Worm (Caenorhabditis elegans) whole organism, L1 larva: ENCODE results near the gene smc-6.

Experiments
- C04F5.9 ChIP-seq: sonication (generic microtip); optimal IDR thresholded peaks from 2 replicates; lab custom pipeline; 2016; ENCODE audit warnings: missing genetic modification characterization, missing compliant biosample characterization
- C34B4.2 ChIP-seq: sonication (generic microtip); optimal IDR thresholded peaks from 2 replicates; lab custom pipeline; 2017; ENCODE audit warnings: mild to moderate bottlenecking, missing genetic modification characterization, missing compliant biosample characterization
- aly-2 ChIP-seq: fragments of 150-350 bp; optimal IDR thresholded peaks from 2 replicates; lab custom pipeline; 2014; ENCODE audit warnings: missing biosample characterization, missing genetic modification characterization
- efl-1 ChIP-seq, 4 experiments: fragments of 150-350 bp; optimal IDR thresholded peaks in 3 of 4; peaks in 1 of 4; 1 replicate in 1 of 4; 2 replicates in 3 of 4; lab custom pipeline; 2014; ENCODE audit warnings: missing biosample characterization in 2 of 4, missing genetic modification characterization in 2 of 4, missing genetic modification reagents in 2 of 4
- elt-2 ChIP-seq: sonication (generic microtip); optimal IDR thresholded peaks from 2 replicates; lab custom pipeline; 2016; ENCODE audit warnings: missing genetic modification characterization, mild to moderate bottlenecking, inconsistent platforms, missing compliant biosample characterization, missing genetic modification reagents
- fkh-8 ChIP-seq: sonication (generic microtip); optimal IDR thresholded peaks from 2 replicates; lab custom pipeline; 2016; ENCODE audit warnings: mild to moderate bottlenecking, missing genetic modification characterization, missing compliant biosample characterization
- grh-1 ChIP-seq: fragments of 200-800 bp; sonication (Bioruptor generic); IDR thresholded peaks from 2 replicates; pipeline ENCODE4 v1.3.6; 2022; ENCODE audit warnings: missing genetic modification reagents, missing genetic modification characterization, missing compliant biosample characterization
- isw-1 ChIP-seq: fragments of 200-800 bp; sonication (Bioruptor generic); IDR thresholded peaks from 2 replicates; pipeline ENCODE4 v1.3.6; 2022; ENCODE audit warnings: missing genetic modification characterization, missing compliant biosample characterization
- jun-1 ChIP-seq: fragments of 150-350 bp; optimal IDR thresholded peaks from 2 replicates; lab custom pipeline; 2014; ENCODE audit warnings: missing biosample characterization, missing genetic modification reagents, missing genetic modification characterization
- lin-14 ChIP-seq: fragments of 200-800 bp; sonication (Bioruptor generic); optimal IDR thresholded peaks from 2 replicates; lab custom pipeline; 2018; ENCODE audit warnings: mild to moderate bottlenecking, missing genetic modification characterization, moderate library complexity, missing compliant biosample characterization
- lin-15B ChIP-seq: fragments of 150-350 bp; sonication (generic microtip); optimal IDR thresholded peaks from 3 replicates; lab custom pipeline; 2014; ENCODE audit warnings: missing biosample characterization, missing genetic modification characterization
- lin-35 ChIP-seq, 2 experiments: fragments of 150-350 bp; optimal IDR thresholded peaks; 2 replicates each; lab custom pipeline; 2014; ENCODE audit warnings: missing biosample characterization in 2 of 2, missing genetic modification characterization in 2 of 2, missing genetic modification reagents in 2 of 2
- lir-3 ChIP-seq: sonication (generic microtip); optimal IDR thresholded peaks from 2 replicates; lab custom pipeline; 2016; ENCODE audit warnings: mild to moderate bottlenecking, missing genetic modification characterization, moderate library complexity, missing compliant biosample characterization; ENCODE audit not compliant: poor library complexity
- lsy-2 ChIP-seq, 2 experiments: fragments of 150-350 bp; optimal IDR thresholded peaks; 2 replicates each; lab custom pipeline; 2014; ENCODE audit warnings: missing biosample characterization in 2 of 2, missing genetic modification characterization in 2 of 2
- nhr-12 ChIP-seq: sonication (generic microtip); optimal IDR thresholded peaks from 2 replicates; lab custom pipeline; 2017; ENCODE audit warnings: missing biosample characterization, missing genetic modification characterization
- nhr-19 ChIP-seq: fragments of 200-800 bp; sonication (Bioruptor generic); conservative IDR thresholded peaks from 2 replicates; pipeline ENCODE4 v1.3.6; 2022; ENCODE audit warnings: missing genetic modification characterization, missing compliant biosample characterization
- nhr-237 ChIP-seq: fragments of 150-350 bp; optimal IDR thresholded peaks from 2 replicates; lab custom pipeline; 2014; ENCODE audit warnings: missing biosample characterization, missing genetic modification characterization
- nhr-28 ChIP-seq: fragments of 150-350 bp; optimal IDR thresholded peaks from 2 replicates; lab custom pipeline; 2014; ENCODE audit warnings: missing biosample characterization, missing genetic modification characterization
- nhr-77 ChIP-seq: fragments of 150-350 bp; optimal IDR thresholded peaks from 2 replicates; lab custom pipeline; 2014; ENCODE audit warnings: missing biosample characterization, missing genetic modification characterization
- nhr-84 ChIP-seq: sonication (generic microtip); optimal IDR thresholded peaks from 2 replicates; lab custom pipeline; 2017; ENCODE audit warnings: missing biosample characterization, missing genetic modification characterization
- nhr-85 ChIP-seq: sonication (generic microtip); peaks from one replicate; lab custom pipeline; 2016; ENCODE audit warnings: missing genetic modification characterization, inconsistent platforms, missing compliant biosample characterization
- nhr-90 ChIP-seq: sonication (generic microtip); optimal IDR thresholded peaks from 2 replicates; lab custom pipeline; 2016; ENCODE audit warnings: mild to moderate bottlenecking, missing genetic modification characterization, missing compliant biosample characterization; ENCODE audit not compliant: poor library complexity
- pag-3 ChIP-seq: sonication (generic microtip); optimal IDR thresholded peaks from 2 replicates; lab custom pipeline; 2017; ENCODE audit warnings: missing genetic modification characterization, mild to moderate bottlenecking, missing compliant biosample characterization, antibody characterized with exemption, borderline replicate concordance; ENCODE audit not compliant: insufficient read depth
- pax-3 ChIP-seq: fragments of 200-800 bp; sonication (Bioruptor generic); optimal IDR thresholded peaks from 2 replicates; lab custom pipeline; 2018; ENCODE audit warnings: mild to moderate bottlenecking, missing genetic modification characterization, moderate library complexity, missing compliant biosample characterization
- pqm-1 ChIP-seq: sonication (generic microtip); optimal IDR thresholded peaks from 3 replicates; lab custom pipeline; 2017; ENCODE audit warnings: missing biosample characterization, missing genetic modification characterization
- rnt-1 ChIP-seq: sonication (generic microtip); optimal IDR thresholded peaks from 2 replicates; lab custom pipeline; 2016; ENCODE audit warnings: mild to moderate bottlenecking, missing genetic modification characterization, moderate library complexity, missing compliant biosample characterization
- snu-23 ChIP-seq: sonication (generic microtip); optimal IDR thresholded peaks from 2 replicates; lab custom pipeline; 2016; ENCODE audit warnings: missing genetic modification characterization, missing compliant biosample characterization
- sox-4 ChIP-seq: sonication (generic microtip); optimal IDR thresholded peaks from 2 replicates; lab custom pipeline; 2016; ENCODE audit warnings: missing genetic modification characterization, missing compliant biosample characterization
- sup-37 ChIP-seq: fragments of 200-800 bp; sonication (Bioruptor generic); optimal IDR thresholded peaks from 2 replicates; lab custom pipeline; 2018; ENCODE audit warnings: mild to moderate bottlenecking, missing genetic modification characterization, missing compliant biosample characterization
- unc-130 ChIP-seq: fragments of 150-350 bp; optimal IDR thresholded peaks from 2 replicates; lab custom pipeline; 2017; ENCODE audit warnings: missing biosample characterization, missing genetic modification characterization, inconsistent platforms
- unc-30 ChIP-seq: sonication (generic microtip); optimal IDR thresholded peaks from 2 replicates; lab custom pipeline; 2017; ENCODE audit warnings: missing biosample characterization, missing genetic modification characterization
- xbp-1 ChIP-seq: sonication (generic microtip); optimal IDR thresholded peaks from 2 replicates; lab custom pipeline; 2016; ENCODE audit warnings: missing genetic modification characterization, missing compliant biosample characterization
- zip-4 ChIP-seq: fragments of 200-800 bp; sonication (Bioruptor generic); optimal IDR thresholded peaks from 2 replicates; lab custom pipeline; 2018; ENCODE audit warnings: mild to moderate bottlenecking, missing genetic modification characterization, moderate library complexity, missing compliant biosample characterization
- ztf-11 ChIP-seq, 2 experiments: sonication (generic microtip); optimal IDR thresholded peaks; 2 replicates each; lab custom pipeline; 2016 to 2017; ENCODE audit warnings: missing genetic modification characterization in 2 of 2, missing biosample characterization in 1 of 2, missing compliant biosample characterization in 1 of 2
- ztf-4 ChIP-seq: fragments of 150-350 bp; optimal IDR thresholded peaks from 2 replicates; lab custom pipeline; 2014; ENCODE audit warnings: missing biosample characterization, missing genetic modification characterization

The smc-6 gene

DNA sequence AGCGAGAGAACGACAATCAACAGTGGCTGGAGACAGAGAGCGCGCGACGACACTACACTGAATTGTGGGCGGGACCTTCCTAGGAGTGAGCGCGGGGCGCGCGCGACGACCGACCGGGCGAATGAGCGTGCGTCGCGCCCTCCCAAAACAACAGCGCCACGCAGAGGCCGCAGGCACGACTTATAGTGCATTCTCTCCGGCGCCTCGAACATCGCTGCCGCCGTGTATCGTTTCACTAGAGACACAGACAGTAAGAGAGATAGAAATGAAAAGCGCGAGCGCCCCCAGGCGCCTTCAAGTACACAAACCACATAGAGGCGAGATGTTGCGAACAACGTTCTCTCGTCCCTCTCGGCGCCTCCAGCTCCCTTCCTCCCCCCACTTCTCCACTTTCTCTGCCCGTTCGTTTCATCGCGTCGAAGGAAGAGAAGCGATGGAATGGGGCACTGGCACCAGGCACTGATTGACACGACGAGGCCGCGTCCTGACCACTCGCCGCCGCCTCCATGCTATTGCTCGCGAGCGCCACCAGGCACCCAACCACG lies 41.5 kb downstream of the smc-6 start (continued):
- no peak for TF ChIP-seq sox-4 (tag; lab: Kevin White, UChicago)
- no peak for TF ChIP-seq zip-4 (GFP tag; lab: Kevin White, UChicago)

DNA sequence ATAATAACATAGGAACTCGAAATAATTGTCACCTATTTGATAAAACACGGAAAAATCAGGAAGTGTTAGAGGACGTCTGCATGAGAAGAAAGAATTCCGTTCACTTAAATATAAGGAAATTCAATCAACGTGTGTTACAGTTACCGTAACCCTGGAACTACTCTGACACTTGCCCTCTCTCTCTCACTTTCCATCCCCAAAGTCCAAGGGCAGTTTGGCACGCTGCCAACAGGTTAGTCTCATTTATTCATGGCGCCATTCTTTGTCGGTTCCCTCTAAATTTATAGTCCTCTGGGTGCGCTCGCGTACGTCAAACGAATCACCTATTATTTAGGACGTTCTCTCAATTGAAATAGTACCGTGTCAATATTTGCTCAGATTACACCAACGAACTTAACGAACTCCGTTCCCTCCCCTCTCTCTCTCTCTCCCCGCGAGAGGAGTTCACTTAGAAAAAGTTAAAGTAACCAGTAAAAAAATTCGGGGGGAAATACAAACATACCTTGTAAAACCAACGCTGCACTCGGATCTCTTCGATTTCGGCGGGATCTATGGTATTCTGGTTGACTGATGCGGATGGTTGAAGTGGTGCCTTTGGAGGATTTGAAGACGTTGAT lies 42.2 kb downstream of the smc-6 start:
- TF ChIP-seq lin-15B (tag; lab: Kevin White, UChicago) (no peak), rnt-1 (tag; lab: Kevin White, UChicago) (no peak), nhr-85 (peak; percentile 67), nhr-237 (tag; lab: Kevin White, UChicago) (no peak), lsy-2 (tag; optimal IDR thresholded peaks at IDR 0.05; lab: Kevin White, UChicago) (peak in 1 of 2 experiments; percentile 33), snu-23 (GFP tag; lab: Kevin White, UChicago) (no peak), efl-1 (optimal IDR thresholded peaks at IDR 0.05; lab: Kevin White, UChicago) (no peak), efl-1 (GFP tag; optimal IDR thresholded peaks at IDR 0.05 in 1 of 2; lab: Kevin White, UChicago) (peak in 1 of 2 experiments; percentile 73), nhr-28 (tag; lab: Kevin White, UChicago) (no peak), grh-1 (GFP tag; lab: Robert Waterston, UW) (no peak)

ce11 chrII:11621576-11621975 lies 43.1 kb downstream of the smc-6 start:
- no peak for TF ChIP-seq zip-4 (GFP tag; lab: Kevin White, UChicago)
- TF ChIP-seq nhr-84: no peak
- no peak for TF ChIP-seq jun-1 (tag; lab: Kevin White, UChicago)
- TF ChIP-seq lin-14 (GFP tag; lab: Kevin White, UChicago): peak; percentile 59
- TF ChIP-seq ztf-4 (tag; lab: Kevin White, UChicago): no peak
- TF ChIP-seq sox-4 (tag; lab: Kevin White, UChicago): no peak
- peak; percentile 11 for TF ChIP-seq aly-2 (tag; lab: Kevin White, UChicago)
- TF ChIP-seq nhr-77 (tag; lab: Kevin White, UChicago): no peak
- no peak for TF ChIP-seq lin-35 (GFP tag; optimal IDR thresholded peaks at IDR 0.05; lab: Kevin White, UChicago)
- no peak for TF ChIP-seq nhr-12
- no peak for TF ChIP-seq rnt-1 (tag; lab: Kevin White, UChicago)
- TF ChIP-seq fkh-8: no peak
- TF ChIP-seq xbp-1 (tag; lab: Kevin White, UChicago): no peak
- no peak for TF ChIP-seq isw-1 (GFP tag; lab: Robert Waterston, UW)
- TF ChIP-seq nhr-90 (tag; lab: Kevin White, UChicago): no peak

- TF ChIP-seq pax-3 (tag; lab: Kevin White, UChicago) (no peak), ztf-11 (tag; optimal IDR thresholded peaks at IDR 0.05; lab: Kevin White, UChicago) (no peak), zip-4 (GFP tag; lab: Kevin White, UChicago) (no peak), pqm-1 (tag; lab: Kevin White, UChicago) (no peak), sup-37 (GFP tag; lab: Kevin White, UChicago) (no peak)
Measured at ce11 chrII:11622605-11623004, 44.1 kb downstream of the smc-6 start.

DNA sequence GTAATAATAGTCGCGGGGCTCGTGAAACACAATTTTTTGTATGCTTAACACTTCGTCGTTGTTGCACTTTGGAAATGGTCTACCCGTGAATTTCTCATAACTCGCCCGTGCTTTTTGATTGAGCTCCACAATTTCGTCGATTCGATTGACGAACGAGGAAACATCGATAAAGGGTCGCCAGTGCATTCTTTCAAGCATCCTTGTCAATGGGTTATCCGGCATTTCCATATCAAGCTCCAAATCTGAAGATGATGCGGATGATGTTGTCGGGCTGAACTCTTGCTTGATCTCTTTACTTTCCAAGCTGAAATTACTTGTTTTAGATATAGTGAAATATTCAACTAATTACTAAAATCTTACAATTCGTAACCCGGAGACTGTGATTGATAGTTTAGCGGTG lies 49.4 kb downstream of the smc-6 start:
- no peak for TF ChIP-seq unc-30 (tag; lab: Kevin White, UChicago)
- no peak for TF ChIP-seq nhr-19
- TF ChIP-seq lin-35 (GFP tag; optimal IDR thresholded peaks at IDR 0.05; lab: Kevin White, UChicago): no peak
- no peak for TF ChIP-seq lir-3
- no peak for TF ChIP-seq lsy-2 (tag; optimal IDR thresholded peaks at IDR 0.05; lab: Kevin White, UChicago)
- no peak for TF ChIP-seq unc-130 (tag; lab: Kevin White, UChicago)
- TF ChIP-seq nhr-90 (tag; lab: Kevin White, UChicago): no peak
- no peak for TF ChIP-seq elt-2 (tag; lab: Kevin White, UChicago)
- TF ChIP-seq xbp-1 (tag; lab: Kevin White, UChicago): no peak
- no peak for TF ChIP-seq nhr-84
- TF ChIP-seq fkh-8: no peak
- TF ChIP-seq C34B4.2 (tag; lab: Kevin White, UChicago): no peak
- TF ChIP-seq pag-3 (tag; lab: Kevin White, UChicago): no peak
- TF ChIP-seq nhr-28 (tag; lab: Kevin White, UChicago): no peak
- TF ChIP-seq C04F5.9 (tag; lab: Kevin White, UChicago): no peak
- TF ChIP-seq, all 84 proteins: peak for 0
